1 fruit fly cellular context compared by ENCODE assay signal in genomic region chr3R:22025320-22025719, dm6.
TF ChIP-seq lines count a peak whose summit lies in the region.

Gene CG6028 (minus strand): TSS chr3R:22025506.

TF ChIP-seq in whole organism, embryonic, 481 proteins besides CTCF, POLR2A, EP300 and RAD21 (continued from another document and continues in another):
- no peak for TF ChIP-seq sim (GFP tag; IDR thresholded peaks at IDR 0.05; lab: Robert Waterston, UW)
- TF ChIP-seq CG42726 (GFP tag; IDR thresholded peaks at IDR 0.05; lab: Robert Waterston, UW; ENCODE audit: partially characterized antibody), result peak; percentile 18; the same call in 1 of the 2 replicates
- TF ChIP-seq CG3726 (GFP tag; IDR thresholded peaks at IDR 0.05; lab: Robert Waterston, UW), result no peak
- TF ChIP-seq hth (optimal IDR thresholded peaks at IDR 0.05; lab: Kevin White, UChicago), result no peak
- peak; percentile 63 for TF ChIP-seq CG32532 (GFP tag; IDR thresholded peaks at IDR 0.05; lab: Robert Waterston, UW)
- TF ChIP-seq zf30C (GFP tag; optimal IDR thresholded peaks at IDR 0.05; lab: Kevin White, UChicago), result no peak
- peak; percentile 5 for TF ChIP-seq HmgZ (tag; optimal IDR thresholded peaks at IDR 0.05; lab: Kevin White, UChicago)
- no peak for TF ChIP-seq CG12236 (GFP tag; optimal IDR thresholded peaks at IDR 0.05; lab: Kevin White, UChicago)
- peak; percentile 94 for TF ChIP-seq CG9437 (GFP tag; optimal IDR thresholded peaks at IDR 0.05; lab: Kevin White, UChicago)
- TF ChIP-seq salm (tag; optimal IDR thresholded peaks at IDR 0.05; lab: Kevin White, UChicago), result no peak
- no peak for TF ChIP-seq CG6689 (GFP tag; IDR thresholded peaks at IDR 0.05; lab: Robert Waterston, UW)
- TF ChIP-seq CG14441 (GFP tag; IDR thresholded peaks at IDR 0.05; lab: Robert Waterston, UW), result peak; percentile 17; the same call in 1 of the 2 replicates
- peak; percentile 19 for TF ChIP-seq lbe (GFP tag; optimal IDR thresholded peaks at IDR 0.05; lab: Kevin White, UChicago)
- peak; percentile 43 for TF ChIP-seq gro (GFP tag; optimal IDR thresholded peaks at IDR 0.05; lab: Kevin White, UChicago)
- TF ChIP-seq CG13123 (GFP tag; optimal IDR thresholded peaks at IDR 0.05; lab: Kevin White, UChicago), result no peak
- no peak for TF ChIP-seq CG10565 (GFP tag; optimal IDR thresholded peaks at IDR 0.05; lab: Kevin White, UChicago)
- no peak for TF ChIP-seq CG7987 (GFP tag; optimal IDR thresholded peaks at IDR 0.05; lab: Kevin White, UChicago)
- TF ChIP-seq CG7556 (GFP tag; optimal IDR thresholded peaks at IDR 0.05; lab: Kevin White, UChicago), result peak; percentile 6
- no peak for TF ChIP-seq CG6813 (GFP tag; optimal IDR thresholded peaks at IDR 0.05; lab: Kevin White, UChicago)
- peak; percentile 20 for TF ChIP-seq CG4424 (GFP tag; optimal IDR thresholded peaks at IDR 0.05; lab: Kevin White, UChicago)
- no peak for TF ChIP-seq Neu2 (GFP tag; optimal IDR thresholded peaks at IDR 0.05; lab: Kevin White, UChicago; ENCODE audit: borderline replicate concordance)
- no peak for TF ChIP-seq mirr (GFP tag; optimal IDR thresholded peaks at IDR 0.05; lab: Kevin White, UChicago)
- no peak for TF ChIP-seq CG3995 (GFP tag; optimal IDR thresholded peaks at IDR 0.05; lab: Kevin White, UChicago)
- no peak for TF ChIP-seq sima (GFP tag; optimal IDR thresholded peaks at IDR 0.05; lab: Kevin White, UChicago)
- TF ChIP-seq CG8359 (GFP tag; optimal IDR thresholded peaks at IDR 0.05; lab: Kevin White, UChicago; ENCODE audit: borderline replicate concordance), result no peak
- TF ChIP-seq E2f1 (GFP tag; IDR thresholded peaks at IDR 0.05; lab: Robert Waterston, UW), result no peak
- TF ChIP-seq CG34422 (GFP tag; IDR thresholded peaks at IDR 0.05; lab: Robert Waterston, UW), result 0 out of 3 replicates have a peak, but pooled peaks have one; percentile 24
- TF ChIP-seq CHES-1-like (GFP tag; optimal IDR thresholded peaks at IDR 0.05; lab: Kevin White, UChicago), result peak; percentile 16
- no peak for TF ChIP-seq CG31365 (tag; optimal IDR thresholded peaks at IDR 0.05; lab: Kevin White, UChicago)
- peak in 1 of 2 experiments; percentile 21 for TF ChIP-seq dpn (GFP tag; optimal IDR thresholded peaks at IDR 0.05; lab: Kevin White, UChicago)
- peak; percentile 7 for TF ChIP-seq Hsf (GFP tag; optimal IDR thresholded peaks at IDR 0.05; lab: Kevin White, UChicago)
- TF ChIP-seq toy (GFP tag; IDR thresholded peaks at IDR 0.05; lab: Robert Waterston, UW), result no peak
- peak; percentile 55 for TF ChIP-seq Hr3 (GFP tag; optimal IDR thresholded peaks at IDR 0.05; lab: Kevin White, UChicago)
- TF ChIP-seq Jarid2 (GFP tag; optimal IDR thresholded peaks at IDR 0.05; lab: Kevin White, UChicago), result no peak
- peak; percentile 61; the same call in 1 of the 2 replicates for TF ChIP-seq slbo (GFP tag; IDR thresholded peaks at IDR 0.05; lab: Robert Waterston, UW)
- TF ChIP-seq CG6254 (GFP tag; optimal IDR thresholded peaks at IDR 0.05; lab: Kevin White, UChicago), result no peak
- TF ChIP-seq schlank (tag; optimal IDR thresholded peaks at IDR 0.05; lab: Kevin White, UChicago), result no peak
- TF ChIP-seq Opbp (GFP tag; IDR thresholded peaks at IDR 0.05; lab: Robert Waterston, UW; ENCODE audit: partially characterized antibody), result no peak
- TF ChIP-seq cwo (GFP tag; optimal IDR thresholded peaks at IDR 0.05; lab: Kevin White, UChicago), result no peak
- no peak for TF ChIP-seq hbn (GFP tag; IDR thresholded peaks at IDR 0.05; lab: Robert Waterston, UW; ENCODE audit: partially characterized antibody)
- 0 out of 3 replicates have a peak, but pooled peaks have one; percentile 35 for TF ChIP-seq CG17361 (GFP tag; IDR thresholded peaks at IDR 0.05; lab: Robert Waterston, UW)
- no peak for TF ChIP-seq vfl (GFP tag; optimal IDR thresholded peaks at IDR 0.05; lab: Kevin White, UChicago)
- peak; percentile 9 for TF ChIP-seq CG14710 (tag; optimal IDR thresholded peaks at IDR 0.05; lab: Kevin White, UChicago)
- no peak for TF ChIP-seq tup (GFP tag; optimal IDR thresholded peaks at IDR 0.05; lab: Kevin White, UChicago)
- TF ChIP-seq CG43689 (GFP tag; IDR thresholded peaks at IDR 0.05; lab: Robert Waterston, UW), result no peak
- no peak for TF ChIP-seq Lpt (GFP tag; optimal IDR thresholded peaks at IDR 0.05; lab: Kevin White, UChicago)
- no peak for TF ChIP-seq CG2116 (GFP tag; optimal IDR thresholded peaks at IDR 0.05; lab: Kevin White, UChicago)
- no peak for TF ChIP-seq CG2199 (GFP tag; IDR thresholded peaks at IDR 0.05; lab: Robert Waterston, UW)
- peak; percentile 37 for TF ChIP-seq CG2712 (tag; optimal IDR thresholded peaks at IDR 0.05; lab: Kevin White, UChicago)
- TF ChIP-seq ems (GFP tag; optimal IDR thresholded peaks at IDR 0.05; lab: Kevin White, UChicago), result peak; percentile 36
- TF ChIP-seq HmgD (GFP tag; optimal IDR thresholded peaks at IDR 0.05; lab: Kevin White, UChicago), result no peak
- 0 out of 3 replicates have a peak, but pooled peaks have one; percentile 48 for TF ChIP-seq CG6791 (GFP tag; IDR thresholded peaks at IDR 0.05; lab: Robert Waterston, UW; ENCODE audit: partially characterized antibody)
- TF ChIP-seq gsb-n (tag; optimal IDR thresholded peaks at IDR 0.05; lab: Kevin White, UChicago), result no peak
- TF ChIP-seq corto (GFP tag; optimal IDR thresholded peaks at IDR 0.05; lab: Kevin White, UChicago), result no peak
- no peak for TF ChIP-seq NK7.1 (GFP tag; optimal IDR thresholded peaks at IDR 0.05; lab: Kevin White, UChicago)
- TF ChIP-seq CG8388 (GFP tag; optimal IDR thresholded peaks at IDR 0.05; lab: Kevin White, UChicago), result no peak
- TF ChIP-seq Atf-2 (GFP tag; optimal IDR thresholded peaks at IDR 0.05; lab: Kevin White, UChicago), result no peak
- TF ChIP-seq Ets65A (GFP tag; lab: Kevin White, UChicago), result peak; percentile 51
- peak; percentile 42 for TF ChIP-seq CG18599 (GFP tag; optimal IDR thresholded peaks at IDR 0.05; lab: Kevin White, UChicago)
- TF ChIP-seq pzg (GFP tag; optimal IDR thresholded peaks at IDR 0.05; lab: Kevin White, UChicago), result peak; percentile 32
- no peak for TF ChIP-seq CG14050 (GFP tag; IDR thresholded peaks at IDR 0.05; lab: Robert Waterston, UW)
- TF ChIP-seq Hr51 (GFP tag; optimal IDR thresholded peaks at IDR 0.05; lab: Kevin White, UChicago), result peak in 1 of 2 experiments; percentile 6
- no peak for TF ChIP-seq Dip2 (GFP tag; IDR thresholded peaks at IDR 0.05; lab: Robert Waterston, UW)
- TF ChIP-seq ro (GFP tag; IDR thresholded peaks at IDR 0.05; lab: Robert Waterston, UW), result no peak
- TF ChIP-seq ewg (GFP tag; optimal IDR thresholded peaks at IDR 0.05; lab: Kevin White, UChicago), result no peak
- TF ChIP-seq CG11456 (GFP tag; IDR thresholded peaks at IDR 0.05; lab: Robert Waterston, UW), result no peak
- 0 out of 3 replicates have a peak, but pooled peaks have one; percentile 11 for TF ChIP-seq ase (GFP tag; IDR thresholded peaks at IDR 0.05; lab: Robert Waterston, UW)
- no peak for TF ChIP-seq H15 (GFP tag; IDR thresholded peaks at IDR 0.05; lab: Robert Waterston, UW)
- no peak for TF ChIP-seq CG4617 (GFP tag; optimal IDR thresholded peaks at IDR 0.05; lab: Kevin White, UChicago; ENCODE audit: borderline replicate concordance)
- no peak for TF ChIP-seq Max (GFP tag; optimal IDR thresholded peaks at IDR 0.05; lab: Kevin White, UChicago)
- TF ChIP-seq CG11398 (GFP tag; optimal IDR thresholded peaks at IDR 0.05; lab: Kevin White, UChicago), result no peak
- no peak for TF ChIP-seq CkIIα-i1 (GFP tag; IDR thresholded peaks at IDR 0.05; lab: Robert Waterston, UW)
- peak; percentile 23 for TF ChIP-seq Xbp1 (GFP tag; optimal IDR thresholded peaks at IDR 0.05; lab: Kevin White, UChicago)
- TF ChIP-seq CG3847 (GFP tag; IDR thresholded peaks at IDR 0.05; lab: Robert Waterston, UW), result peak; percentile 39; the same call in 1 of the 2 replicates
- no peak for TF ChIP-seq CG11695 (GFP tag; IDR thresholded peaks at IDR 0.05; lab: Robert Waterston, UW)
- no peak for TF ChIP-seq nerfin-2 (GFP tag; IDR thresholded peaks at IDR 0.05; lab: Robert Waterston, UW; ENCODE audit: partially characterized antibody)
- TF ChIP-seq D19B (GFP tag; optimal IDR thresholded peaks at IDR 0.05; lab: Kevin White, UChicago), result no peak
- TF ChIP-seq CG9609 (GFP tag; optimal IDR thresholded peaks at IDR 0.05; lab: Kevin White, UChicago), result no peak
- TF ChIP-seq CG1602 (GFP tag; optimal IDR thresholded peaks at IDR 0.05; lab: Kevin White, UChicago), result no peak
- no peak for TF ChIP-seq CG12104 (GFP tag; optimal IDR thresholded peaks at IDR 0.05; lab: Kevin White, UChicago)
- TF ChIP-seq Adf1 (GFP tag; IDR thresholded peaks at IDR 0.05; lab: Robert Waterston, UW), result no peak
- TF ChIP-seq CG4854 (GFP tag; optimal IDR thresholded peaks at IDR 0.05; lab: Kevin White, UChicago), result no peak
- TF ChIP-seq CG12071 (GFP tag; optimal IDR thresholded peaks at IDR 0.05; lab: Kevin White, UChicago), result no peak
- no peak for TF ChIP-seq CG8290 (GFP tag; optimal IDR thresholded peaks at IDR 0.05; lab: Kevin White, UChicago)
- peak in 1 of 2 experiments; percentile 70 for TF ChIP-seq CG8290 (tag; optimal IDR thresholded peaks at IDR 0.05; lab: Kevin White, UChicago)
- peak; percentile 10 for TF ChIP-seq Side (GFP tag; optimal IDR thresholded peaks at IDR 0.05; lab: Kevin White, UChicago)
- peak; percentile 2 for TF ChIP-seq CG18764 (GFP tag; optimal IDR thresholded peaks at IDR 0.05; lab: Kevin White, UChicago)
- no peak for TF ChIP-seq jigr1 (GFP tag; IDR thresholded peaks at IDR 0.05; lab: Robert Waterston, UW)
- no peak for TF ChIP-seq Mes4 (GFP tag; optimal IDR thresholded peaks at IDR 0.05; lab: Kevin White, UChicago)
- TF ChIP-seq psq (GFP tag; optimal IDR thresholded peaks at IDR 0.05; lab: Kevin White, UChicago), result no peak
- no peak for TF ChIP-seq seq (GFP tag; IDR thresholded peaks at IDR 0.05; lab: Robert Waterston, UW)
- TF ChIP-seq CG16815 (GFP tag; optimal IDR thresholded peaks at IDR 0.05; lab: Kevin White, UChicago), result no peak
- no peak for TF ChIP-seq org-1 (GFP tag; optimal IDR thresholded peaks at IDR 0.05; lab: Kevin White, UChicago)
- no peak for TF ChIP-seq Bdp1 (GFP tag; optimal IDR thresholded peaks at IDR 0.05; lab: Kevin White, UChicago)
- TF ChIP-seq YL-1 (GFP tag; optimal IDR thresholded peaks at IDR 0.05; lab: Kevin White, UChicago), result peak; percentile 19
- no peak for TF ChIP-seq Six4 (GFP tag; optimal IDR thresholded peaks at IDR 0.05; lab: Kevin White, UChicago)
- no peak for TF ChIP-seq CG10209 (GFP tag; optimal IDR thresholded peaks at IDR 0.05; lab: Kevin White, UChicago)
- peak; percentile 18 for TF ChIP-seq CG15269 (tag; optimal IDR thresholded peaks at IDR 0.05; lab: Kevin White, UChicago)
- peak; percentile 39 for TF ChIP-seq NfI (GFP tag; optimal IDR thresholded peaks at IDR 0.05; lab: Kevin White, UChicago)
- no peak for TF ChIP-seq CG7786 (GFP tag; optimal IDR thresholded peaks at IDR 0.05; lab: Kevin White, UChicago)
- TF ChIP-seq Lhr (GFP tag; optimal IDR thresholded peaks at IDR 0.05; lab: Kevin White, UChicago), result no peak
- peak; percentile 22 for TF ChIP-seq CG6765 (GFP tag; optimal IDR thresholded peaks at IDR 0.05; lab: Kevin White, UChicago)
- TF ChIP-seq shn (GFP tag; optimal IDR thresholded peaks at IDR 0.05; lab: Kevin White, UChicago), result peak; percentile 1
- peak; percentile 56 for TF ChIP-seq B-H2 (GFP tag; optimal IDR thresholded peaks at IDR 0.05; lab: Kevin White, UChicago)
- TF ChIP-seq Dbx (GFP tag; IDR thresholded peaks at IDR 0.05; lab: Robert Waterston, UW), result peak; percentile 45; the same call in 1 of the 3 replicates
- no peak for TF ChIP-seq ssp (GFP tag; IDR thresholded peaks at IDR 0.05; lab: Robert Waterston, UW)
- no peak for TF ChIP-seq Optix (GFP tag; IDR thresholded peaks at IDR 0.05; lab: Robert Waterston, UW)
- TF ChIP-seq CG17829 (tag; optimal IDR thresholded peaks at IDR 0.05; lab: Kevin White, UChicago), result no peak
- no peak; the same call in 1 of the 2 replicates for TF ChIP-seq lmd (GFP tag; IDR thresholded peaks at IDR 0.05; lab: Robert Waterston, UW)
- TF ChIP-seq Oli (tag; optimal IDR thresholded peaks at IDR 0.05; lab: Kevin White, UChicago), result no peak
- peak; percentile 6 for TF ChIP-seq CG17359 (tag; optimal IDR thresholded peaks at IDR 0.05; lab: Kevin White, UChicago)
- TF ChIP-seq CG2889 (GFP tag; IDR thresholded peaks at IDR 0.05; lab: Robert Waterston, UW), result no peak
- TF ChIP-seq CG14667 (GFP tag; IDR thresholded peaks at IDR 0.05; lab: Robert Waterston, UW), result no peak
- TF ChIP-seq tio (GFP tag; optimal IDR thresholded peaks at IDR 0.05; lab: Kevin White, UChicago), result no peak
- TF ChIP-seq Pdp1 (GFP tag; optimal IDR thresholded peaks at IDR 0.05; lab: Kevin White, UChicago), result peak in 1 of 2 experiments; percentile 92
- TF ChIP-seq CG10979 (tag; optimal IDR thresholded peaks at IDR 0.05; lab: Kevin White, UChicago), result no peak
- peak; percentile 66 for TF ChIP-seq vvl (GFP tag; IDR thresholded peaks at IDR 0.05; lab: Robert Waterston, UW)
- no peak for TF ChIP-seq eyg (GFP tag; optimal IDR thresholded peaks at IDR 0.05; lab: Kevin White, UChicago)
- no peak for TF ChIP-seq Chrac-16 (GFP tag; optimal IDR thresholded peaks at IDR 0.05; lab: Kevin White, UChicago)
- no peak for TF ChIP-seq bab2 (GFP tag; optimal IDR thresholded peaks at IDR 0.05; lab: Kevin White, UChicago)
- TF ChIP-seq CG2678 (tag; optimal IDR thresholded peaks at IDR 0.05; lab: Kevin White, UChicago), result peak; percentile 19
- no peak for TF ChIP-seq bcd (GFP tag; optimal IDR thresholded peaks at IDR 0.05; lab: Kevin White, UChicago)
- peak; percentile 18 for TF ChIP-seq az2 (GFP tag; optimal IDR thresholded peaks at IDR 0.05; lab: Kevin White, UChicago)
- no peak for TF ChIP-seq CG33557 (GFP tag; optimal IDR thresholded peaks at IDR 0.05; lab: Kevin White, UChicago)
- no peak for TF ChIP-seq knrl (GFP tag; IDR thresholded peaks at IDR 0.05; lab: Robert Waterston, UW; ENCODE audit: partially characterized antibody)
- no peak for TF ChIP-seq dimm (GFP tag; IDR thresholded peaks at IDR 0.05; lab: Robert Waterston, UW)
- no peak for TF ChIP-seq CG2129 (GFP tag; IDR thresholded peaks at IDR 0.05; lab: Robert Waterston, UW; ENCODE audit: partially characterized antibody)
- no peak for TF ChIP-seq Trl (optimal IDR thresholded peaks at IDR 0.05; lab: Kevin White, UChicago)
- TF ChIP-seq Trl (GFP tag; optimal IDR thresholded peaks at IDR 0.05; lab: Kevin White, UChicago), result no peak
- TF ChIP-seq kay (GFP tag; optimal IDR thresholded peaks at IDR 0.05; lab: Kevin White, UChicago), result peak; percentile 21
- TF ChIP-seq Dp (GFP tag; optimal IDR thresholded peaks at IDR 0.05; lab: Kevin White, UChicago), result no peak
- no peak for TF ChIP-seq Hmr (GFP tag; optimal IDR thresholded peaks at IDR 0.05; lab: Kevin White, UChicago)
- peak; percentile 12 for TF ChIP-seq PHDP (tag; optimal IDR thresholded peaks at IDR 0.05; lab: Kevin White, UChicago)
- no peak for TF ChIP-seq gsb (GFP tag; IDR thresholded peaks at IDR 0.05; lab: Robert Waterston, UW)
